Fruit fly (Drosophila melanogaster) whole organism, embryonic: ENCODE results near the gene EndoGI.

ENCODE experiments used
- Atf-2 ChIP-seq: fragments of 200-800 bp; sonication (Bioruptor generic); optimal IDR thresholded peaks from 2 replicates; lab custom pipeline; 2016; ENCODE audit warnings: missing biosample characterization, missing genetic modification characterization
- Awh ChIP-seq: fragments of 200-800 bp; sonication (Bioruptor generic); IDR thresholded peaks from 2 replicates; pipeline ENCODE4, ENCODE4 v1.3.6; 2022; ENCODE audit warnings: missing biosample characterization, missing genetic modification characterization
- Bdp1 ChIP-seq: fragments of 200-800 bp; sonication (Bioruptor generic); optimal IDR thresholded peaks from 3 replicates; lab custom pipeline; 2016; ENCODE audit warnings: missing biosample characterization, missing genetic modification characterization
- CG11560 ChIP-seq: fragments of 200-800 bp; sonication (Bioruptor generic); IDR thresholded peaks from 3 replicates; pipeline ENCODE4 v1.3.6; 2022; ENCODE audit warnings: missing biosample characterization, missing genetic modification characterization
- CG13123 ChIP-seq: fragments of 200-800 bp; sonication (Bioruptor generic); optimal IDR thresholded peaks from 2 replicates; lab custom pipeline; 2016; ENCODE audit warnings: missing biosample characterization, missing genetic modification characterization
- CG1529 ChIP-seq: fragments of 200-800 bp; sonication (Bioruptor generic); optimal IDR thresholded peaks from 3 replicates; lab custom pipeline; 2018; ENCODE audit warnings: missing biosample characterization, missing genetic modification characterization
- CG15479 ChIP-seq: fragments of 200-800 bp; sonication (Bioruptor generic); optimal IDR thresholded peaks from 3 replicates; lab custom pipeline; 2019; ENCODE audit warnings: missing biosample characterization, mild to moderate bottlenecking, missing genetic modification characterization, moderate library complexity
- CG17385 ChIP-seq: fragments of 200-800 bp; sonication (Bioruptor generic); optimal IDR thresholded peaks from 3 replicates; lab custom pipeline; 2018; ENCODE audit warnings: missing biosample characterization, mild to moderate bottlenecking, missing genetic modification characterization
- CG18262 ChIP-seq: fragments of 200-800 bp; optimal IDR thresholded peaks from 3 replicates; lab custom pipeline; 2019; ENCODE audit warnings: missing biosample characterization, mild to moderate bottlenecking, missing genetic modification characterization, moderate library complexity
- CG18476 ChIP-seq: fragments of 200-800 bp; sonication (Bioruptor generic); optimal IDR thresholded peaks from 2 replicates; lab custom pipeline; 2016; ENCODE audit warnings: missing biosample characterization, mild to moderate bottlenecking, missing genetic modification characterization
- CG18599 ChIP-seq: fragments of 200-800 bp; sonication (Bioruptor generic); optimal IDR thresholded peaks from 3 replicates; lab custom pipeline; 2017; ENCODE audit warnings: missing biosample characterization, missing genetic modification characterization, mild to moderate bottlenecking, moderate library complexity, missing genetic modification reagents
- CG2199 ChIP-seq: fragments of 200-800 bp; sonication (Bioruptor generic); IDR thresholded peaks from 3 replicates; pipeline ENCODE4 v1.3.6; 2022; ENCODE audit warnings: missing biosample characterization, missing genetic modification characterization
- CG3281 ChIP-seq: fragments of 200-800 bp; sonication (Bioruptor generic); optimal IDR thresholded peaks from 3 replicates; lab custom pipeline; 2017; ENCODE audit warnings: missing biosample characterization, mild to moderate bottlenecking, missing genetic modification characterization
- CG3838 ChIP-seq: fragments of 200-800 bp; sonication (Bioruptor generic); optimal IDR thresholded peaks from 3 replicates; lab custom pipeline; 2016; ENCODE audit warnings: missing biosample characterization, missing genetic modification characterization
- CG4282 ChIP-seq: fragments of 200-800 bp; sonication (Bioruptor generic); optimal IDR thresholded peaks from 2 replicates; lab custom pipeline; 2016; ENCODE audit warnings: missing biosample characterization, missing genetic modification characterization
- CG4730 ChIP-seq: fragments of 200-800 bp; sonication (Bioruptor generic); IDR thresholded peaks from 2 replicates; pipeline ENCODE4 v1.3.6; 2022; ENCODE audit warnings: missing biosample characterization, missing genetic modification characterization
- CG6791 ChIP-seq: fragments of 200-800 bp; sonication (Bioruptor generic); IDR thresholded peaks from 3 replicates; pipeline ENCODE4 v1.3.6; 2022; ENCODE audit warnings: missing biosample characterization, missing genetic modification characterization; ENCODE audit not compliant: partially characterized antibody
- CG7357 ChIP-seq: fragments of 200-800 bp; sonication (Bioruptor generic); IDR thresholded peaks from 3 replicates; pipeline ENCODE4 v1.3.6; 2022; ENCODE audit warnings: missing biosample characterization, missing genetic modification characterization
- CG8478 ChIP-seq: fragments of >200 bp; optimal IDR thresholded peaks from 2 replicates; lab custom pipeline; 2018
- CG9609 ChIP-seq: fragments of 200-800 bp; sonication (Bioruptor generic); optimal IDR thresholded peaks from 3 replicates; lab custom pipeline; 2016; ENCODE audit warnings: missing biosample characterization, missing genetic modification characterization
- CkIIα-i1 ChIP-seq: fragments of 200-800 bp; sonication (Bioruptor generic); IDR thresholded peaks from 2 replicates; pipeline ENCODE4 v1.3.6; 2022; ENCODE audit warnings: missing biosample characterization, missing genetic modification characterization
- Dbx ChIP-seq: fragments of 200-800 bp; sonication (Bioruptor generic); IDR thresholded peaks from 3 replicates; pipeline ENCODE4 v1.3.6; 2022; ENCODE audit warnings: missing biosample characterization, missing genetic modification characterization
- HmgD ChIP-seq: fragments of 200-800 bp; sonication (Bioruptor generic); optimal IDR thresholded peaks from 3 replicates; lab custom pipeline; 2016; ENCODE audit warnings: missing biosample characterization, missing genetic modification characterization
- Hmr ChIP-seq: fragments of 200-800 bp; sonication (Bioruptor generic); optimal IDR thresholded peaks from 3 replicates; lab custom pipeline; 2017; ENCODE audit warnings: mild to moderate bottlenecking, missing biosample characterization, missing genetic modification reagents, missing genetic modification characterization
- Lhr ChIP-seq: fragments of 200-800 bp; sonication (Bioruptor generic); optimal IDR thresholded peaks from 3 replicates; lab custom pipeline; 2017; ENCODE audit warnings: mild to moderate bottlenecking, missing biosample characterization, missing genetic modification reagents, missing genetic modification characterization
- MTF-1 ChIP-seq: fragments of 200-800 bp; sonication (Bioruptor generic); optimal IDR thresholded peaks from 2 replicates; lab custom pipeline; 2018; ENCODE audit warnings: missing biosample characterization, mild to moderate bottlenecking, missing genetic modification characterization, borderline replicate concordance
- Max ChIP-seq: fragments of 200-800 bp; sonication (Bioruptor generic); optimal IDR thresholded peaks from 2 replicates; lab custom pipeline; 2016; ENCODE audit warnings: missing biosample characterization, mild to moderate bottlenecking, missing genetic modification characterization
- Neu2 ChIP-seq: fragments of 200-800 bp; sonication (Bioruptor generic); optimal IDR thresholded peaks from 3 replicates; lab custom pipeline; 2016; ENCODE audit warnings: missing biosample characterization, missing genetic modification characterization, borderline replicate concordance
- ase ChIP-seq: fragments of 200-800 bp; sonication (Bioruptor generic); IDR thresholded peaks from 3 replicates; pipeline ENCODE4 v1.3.6; 2022; ENCODE audit warnings: missing biosample characterization, missing genetic modification characterization
- bcd ChIP-seq: fragments of 200-800 bp; sonication (Bioruptor generic); optimal IDR thresholded peaks from 2 replicates; lab custom pipeline; 2017; ENCODE audit warnings: missing biosample characterization, mild to moderate bottlenecking, missing genetic modification characterization
- bowl ChIP-seq: fragments of 200-800 bp; sonication (Bioruptor generic); IDR thresholded peaks from 2 replicates; pipeline ENCODE4 v1.3.6; 2022; ENCODE audit warnings: missing biosample characterization, missing genetic modification characterization
- chinmo ChIP-seq: fragments of 200-800 bp; sonication (Bioruptor generic); IDR thresholded peaks from 4 replicates; pipeline ENCODE4 v1.3.6; 2022; ENCODE audit warnings: missing biosample characterization, missing genetic modification characterization; ENCODE audit not compliant: partially characterized antibody
- da ChIP-seq: fragments of 200-800 bp; sonication (Bioruptor generic); optimal IDR thresholded peaks from 2 replicates; lab custom pipeline; 2016; ENCODE audit warnings: missing biosample characterization, missing genetic modification characterization
- danr ChIP-seq: fragments of 200-800 bp; sonication (Bioruptor generic); IDR thresholded peaks from 2 replicates; pipeline ENCODE4 v1.3.6; 2022; ENCODE audit warnings: missing biosample characterization, missing genetic modification characterization
- dimm ChIP-seq: fragments of 200-800 bp; sonication (Bioruptor generic); IDR thresholded peaks from 2 replicates; pipeline ENCODE4 v1.3.6; 2022; ENCODE audit warnings: missing biosample characterization, missing genetic modification characterization
- dysf ChIP-seq: fragments of 200-800 bp; sonication (Bioruptor generic); IDR thresholded peaks from 3 replicates; pipeline ENCODE4 v1.3.6; 2022; ENCODE audit warnings: missing biosample characterization, missing genetic modification characterization
- ewg ChIP-seq: fragments of 200-800 bp; sonication (Bioruptor generic); optimal IDR thresholded peaks from 3 replicates; lab custom pipeline; 2017; ENCODE audit warnings: mild to moderate bottlenecking, missing biosample characterization, missing genetic modification reagents, missing genetic modification characterization
- gcm ChIP-seq: fragments of 200-800 bp; sonication (Bioruptor generic); optimal IDR thresholded peaks from 2 replicates; lab custom pipeline; 2019; ENCODE audit warnings: missing biosample characterization, mild to moderate bottlenecking, missing genetic modification characterization, moderate library complexity
- grau ChIP-seq: fragments of 200-800 bp; optimal IDR thresholded peaks from 3 replicates; lab custom pipeline; 2019; ENCODE audit warnings: missing biosample characterization, mild to moderate bottlenecking, missing genetic modification characterization, moderate library complexity
- hbn ChIP-seq: fragments of 200-800 bp; sonication (Bioruptor generic); IDR thresholded peaks from 2 replicates; pipeline ENCODE4 v1.3.6; 2022; ENCODE audit warnings: missing biosample characterization, missing genetic modification characterization; ENCODE audit not compliant: partially characterized antibody
- kay ChIP-seq: fragments of 200-800 bp; sonication (Bioruptor generic); optimal IDR thresholded peaks from 2 replicates; lab custom pipeline; 2016; ENCODE audit warnings: missing biosample characterization, missing genetic modification characterization
- lmd ChIP-seq: fragments of 200-800 bp; sonication (Bioruptor generic); IDR thresholded peaks from 2 replicates; pipeline ENCODE4 v1.3.6; 2022; ENCODE audit warnings: missing biosample characterization, missing genetic modification characterization
- pnt ChIP-seq: fragments of 200-800 bp; sonication (Bioruptor generic); optimal IDR thresholded peaks from 3 replicates; lab custom pipeline; 2016; ENCODE audit warnings: missing biosample characterization, missing genetic modification characterization
- prd ChIP-seq, 3 experiments: fragments of >200 bp in 2 of 3; fragments of 200-800 bp in 1 of 3; sonication (Bioruptor generic) in 1 of 3; optimal IDR thresholded peaks in 2 of 3; IDR thresholded peaks in 1 of 3; 2 replicates in 2 of 3; 3 replicates in 1 of 3; pipeline versions ENCODE4 v1.3.6 to Lab custom; 2017 to 2022; ENCODE audit warnings: missing biosample characterization in 1 of 3, missing genetic modification characterization in 1 of 3
- row ChIP-seq: fragments of 200-800 bp; sonication (Bioruptor generic); IDR thresholded peaks from 3 replicates; pipeline ENCODE4 v1.3.6; 2022; ENCODE audit warnings: missing biosample characterization, missing genetic modification characterization
- sim ChIP-seq: fragments of 200-800 bp; sonication (Bioruptor generic); IDR thresholded peaks from 2 replicates; pipeline ENCODE4 v1.3.6; 2022; ENCODE audit warnings: missing biosample characterization, missing genetic modification characterization
- sisA ChIP-seq: fragments of 200-800 bp; sonication (Bioruptor generic); IDR thresholded peaks from 2 replicates; pipeline ENCODE4 v1.3.6; 2022; ENCODE audit warnings: missing biosample characterization, missing genetic modification characterization
- toy ChIP-seq: fragments of 200-800 bp; sonication (Bioruptor generic); IDR thresholded peaks from 2 replicates; pipeline ENCODE4 v1.3.6; 2022; ENCODE audit warnings: missing biosample characterization, missing genetic modification characterization
- wor ChIP-seq: fragments of 200-800 bp; sonication (Bioruptor generic); IDR thresholded peaks from 2 replicates; pipeline ENCODE4 v1.3.6; 2022; ENCODE audit warnings: missing biosample characterization, missing genetic modification characterization
- z ChIP-seq: fragments of 200-800 bp; sonication (Bioruptor generic); IDR thresholded peaks from 3 replicates; pipeline ENCODE4 v1.3.6; 2022; ENCODE audit warnings: missing biosample characterization, missing genetic modification characterization

Gene EndoGI

dm6 chr2L:16269232-16270134, 12.0 kb downstream of the EndoGI start (continued):
- peak; percentile 99 for TF ChIP-seq CG3838 (GFP tag; lab: Kevin White, UChicago)
- TF ChIP-seq CG15479 (GFP tag; lab: Kevin White, UChicago), result no peak
- no peak for TF ChIP-seq row (GFP tag; lab: Robert Waterston, UW)
- TF ChIP-seq dimm (GFP tag; lab: Robert Waterston, UW), result no peak
- no peak for TF ChIP-seq pnt (GFP tag; lab: Kevin White, UChicago)
- no peak for TF ChIP-seq Atf-2 (GFP tag; lab: Kevin White, UChicago)
- no peak for TF ChIP-seq kay
- TF ChIP-seq da (GFP tag; lab: Kevin White, UChicago), result no peak
- no peak for TF ChIP-seq dysf (GFP tag; lab: Robert Waterston, UW)
- TF ChIP-seq CG18599 (GFP tag; lab: Kevin White, UChicago), result peak; percentile 90
- TF ChIP-seq prd (optimal IDR thresholded peaks at IDR 0.05; lab: Kevin White, UChicago), result no peak
- TF ChIP-seq prd (GFP tag; IDR thresholded peaks at IDR 0.05; lab: Robert Waterston, UW), result no peak
- TF ChIP-seq ewg, result peak; percentile 12
- no peak for TF ChIP-seq danr (GFP tag; lab: Robert Waterston, UW)
- TF ChIP-seq Awh (GFP tag; lab: Robert Waterston, UW), result no peak
- TF ChIP-seq sim, result no peak
- peak; percentile 93 for TF ChIP-seq MTF-1 (GFP tag; lab: Kevin White, UChicago)
- TF ChIP-seq Dbx, result no peak
- TF ChIP-seq ase (GFP tag; lab: Robert Waterston, UW), result no peak
- TF ChIP-seq hbn, result no peak
- TF ChIP-seq CG18476 (GFP tag; lab: Kevin White, UChicago), result no peak
- peak; percentile 92 for TF ChIP-seq Hmr (GFP tag; lab: Kevin White, UChicago)
- TF ChIP-seq CG2199 (GFP tag; lab: Robert Waterston, UW), result no peak
- TF ChIP-seq toy (GFP tag; lab: Robert Waterston, UW), result no peak
- peak; percentile 37 for TF ChIP-seq CG18262 (tag; lab: Kevin White, UChicago)
- TF ChIP-seq CG17385, result peak; percentile 87
- no peak for TF ChIP-seq CG9609 (GFP tag; lab: Kevin White, UChicago)
- TF ChIP-seq z (GFP tag; lab: Robert Waterston, UW), result no peak
- TF ChIP-seq CG4282 (GFP tag; lab: Kevin White, UChicago), result no peak
- no peak for TF ChIP-seq CG8478 (lab: Kevin White, UChicago)
- TF ChIP-seq bowl (GFP tag; lab: Robert Waterston, UW), result no peak
- peak; percentile 56 for TF ChIP-seq bcd
- peak; percentile 93 for TF ChIP-seq CG3281
- TF ChIP-seq CG7357, result no peak
- peak; percentile 13 for TF ChIP-seq Lhr (GFP tag; lab: Kevin White, UChicago)
- no peak for TF ChIP-seq lmd (GFP tag; lab: Robert Waterston, UW)
- TF ChIP-seq CG1529, result peak; percentile 71
- TF ChIP-seq CkIIα-i1 (GFP tag; lab: Robert Waterston, UW), result no peak
- TF ChIP-seq grau (tag; lab: Kevin White, UChicago), result peak; percentile 67
- TF ChIP-seq Neu2 (GFP tag; lab: Kevin White, UChicago), result no peak
- no peak for TF ChIP-seq CG6791 (GFP tag; lab: Robert Waterston, UW)
- no peak for TF ChIP-seq CG11560 (tag; lab: Robert Waterston, UW)
- no peak for TF ChIP-seq sisA (GFP tag; lab: Robert Waterston, UW)
- TF ChIP-seq wor (GFP tag; lab: Robert Waterston, UW), result no peak
- no peak for TF ChIP-seq Bdp1
- TF ChIP-seq HmgD, result peak; percentile 45
- no peak for TF ChIP-seq CG4730 (GFP tag; lab: Robert Waterston, UW)
- no peak for TF ChIP-seq CG13123 (GFP tag; lab: Kevin White, UChicago)
- peak; percentile 92 for TF ChIP-seq gcm (GFP tag; lab: Kevin White, UChicago)
- TF ChIP-seq chinmo (GFP tag; lab: Robert Waterston, UW), result no peak
- TF ChIP-seq Max (GFP tag; lab: Kevin White, UChicago), result peak; percentile 91
